Fruit fly (Drosophila melanogaster) whole organism, embryonic: Measurements from ENCODE around the gene mRpL16.

Experiments
- CG11456 ChIP-seq: fragments of 200-800 bp; sonication (Bioruptor generic); IDR thresholded peaks from 3 replicates; pipeline ENCODE4 v1.3.6; 2022; ENCODE audit warnings: missing biosample characterization, missing genetic modification characterization
- CG11504 ChIP-seq: fragments of 200-800 bp; sonication (Bioruptor generic); optimal IDR thresholded peaks from 3 replicates; lab custom pipeline; 2019; ENCODE audit warnings: missing biosample characterization, mild to moderate bottlenecking, missing genetic modification characterization, moderate library complexity
- CG12104 ChIP-seq: fragments of 200-800 bp; sonication (Bioruptor generic); optimal IDR thresholded peaks from 3 replicates; lab custom pipeline; 2016; ENCODE audit warnings: missing biosample characterization, missing genetic modification characterization
- CG12236 ChIP-seq: fragments of 200-800 bp; sonication (Bioruptor generic); optimal IDR thresholded peaks from 2 replicates; lab custom pipeline; 2016; ENCODE audit warnings: missing biosample characterization, missing genetic modification characterization
- CG13894 ChIP-seq: fragments of 200-800 bp; sonication (Bioruptor generic); optimal IDR thresholded peaks from 3 replicates; lab custom pipeline; 2018; ENCODE audit warnings: missing biosample characterization, mild to moderate bottlenecking, missing genetic modification characterization, moderate library complexity
- CG16813 ChIP-seq: fragments of 200-800 bp; sonication (Bioruptor generic); IDR thresholded peaks from 3 replicates; pipeline ENCODE4 v1.3.6; 2022; ENCODE audit warnings: missing biosample characterization, missing genetic modification characterization; ENCODE audit not compliant: partially characterized antibody
- CG16863 ChIP-seq: fragments of 200-800 bp; sonication (Bioruptor generic); optimal IDR thresholded peaks from 3 replicates; lab custom pipeline; 2016; ENCODE audit warnings: missing biosample characterization, missing genetic modification characterization
- CG17328 ChIP-seq: fragments of 200-800 bp; sonication (Bioruptor generic); IDR thresholded peaks from 2 replicates; pipeline ENCODE4 v1.3.6; 2022; ENCODE audit warnings: missing biosample characterization, missing genetic modification characterization
- CG17829 ChIP-seq: fragments of 200-800 bp; optimal IDR thresholded peaks from 2 replicates; lab custom pipeline; 2019; ENCODE audit warnings: missing biosample characterization, mild to moderate bottlenecking, missing genetic modification characterization, moderate library complexity
- CG2199 ChIP-seq: fragments of 200-800 bp; sonication (Bioruptor generic); IDR thresholded peaks from 3 replicates; pipeline ENCODE4 v1.3.6; 2022; ENCODE audit warnings: missing biosample characterization, missing genetic modification characterization
- CG2678 ChIP-seq: fragments of 200-800 bp; sonication (Bioruptor generic); optimal IDR thresholded peaks from 3 replicates; lab custom pipeline; 2019; ENCODE audit warnings: missing biosample characterization, mild to moderate bottlenecking, missing genetic modification characterization, moderate library complexity
- CG2712 ChIP-seq: fragments of 200-800 bp; optimal IDR thresholded peaks from 3 replicates; lab custom pipeline; 2019; ENCODE audit warnings: missing biosample characterization, mild to moderate bottlenecking, missing genetic modification characterization, moderate library complexity
- CG30020 ChIP-seq: fragments of 200-800 bp; optimal IDR thresholded peaks from 2 replicates; lab custom pipeline; 2019; ENCODE audit warnings: missing biosample characterization, mild to moderate bottlenecking, missing genetic modification characterization, moderate library complexity
- CG3065 ChIP-seq: fragments of 200-800 bp; sonication (Bioruptor generic); optimal IDR thresholded peaks from 2 replicates; lab custom pipeline; 2016; ENCODE audit warnings: missing biosample characterization, missing genetic modification characterization
- CG32767 ChIP-seq: fragments of 200-800 bp; sonication (Bioruptor generic); IDR thresholded peaks from 2 replicates; pipeline ENCODE4 v1.3.6; 2022; ENCODE audit warnings: missing biosample characterization, missing genetic modification characterization
- CG7357 ChIP-seq: fragments of 200-800 bp; sonication (Bioruptor generic); IDR thresholded peaks from 3 replicates; pipeline ENCODE4 v1.3.6; 2022; ENCODE audit warnings: missing biosample characterization, missing genetic modification characterization
- CG7928 ChIP-seq: fragments of 200-800 bp; sonication (Bioruptor generic); optimal IDR thresholded peaks from 2 replicates; lab custom pipeline; 2017; ENCODE audit warnings: missing biosample characterization, mild to moderate bottlenecking, missing genetic modification characterization
- CG7987 ChIP-seq: fragments of 200-800 bp; sonication (Bioruptor generic); optimal IDR thresholded peaks from 2 replicates; lab custom pipeline; 2018; ENCODE audit warnings: missing biosample characterization, mild to moderate bottlenecking, missing genetic modification characterization, moderate library complexity
- CG8359 ChIP-seq: fragments of 200-800 bp; sonication (Bioruptor generic); optimal IDR thresholded peaks from 2 replicates; lab custom pipeline; 2017; ENCODE audit warnings: missing biosample characterization, mild to moderate bottlenecking, missing genetic modification characterization, borderline replicate concordance
- CG8765 ChIP-seq: fragments of 200-800 bp; sonication (Bioruptor generic); IDR thresholded peaks from 2 replicates; pipeline ENCODE4 v1.3.6; 2022; ENCODE audit warnings: missing biosample characterization, missing genetic modification characterization
- CG9727 ChIP-seq: fragments of 200-800 bp; sonication (Bioruptor generic); optimal IDR thresholded peaks from 3 replicates; lab custom pipeline; 2017; ENCODE audit warnings: missing biosample characterization, mild to moderate bottlenecking, missing genetic modification characterization
- Elba2 ChIP-seq: fragments of 200-800 bp; sonication (Bioruptor generic); optimal IDR thresholded peaks from 3 replicates; lab custom pipeline; 2016; ENCODE audit warnings: missing biosample characterization, missing genetic modification characterization
- HHEX ChIP-seq: fragments of 200-800 bp; sonication (Bioruptor generic); optimal IDR thresholded peaks from 3 replicates; lab custom pipeline; 2017; ENCODE audit warnings: missing biosample characterization, mild to moderate bottlenecking, missing genetic modification characterization, missing genetic modification reagents
- MESR4 ChIP-seq: fragments of 200-800 bp; sonication (Bioruptor generic); optimal IDR thresholded peaks from 2 replicates; lab custom pipeline; 2018; ENCODE audit warnings: missing biosample characterization, mild to moderate bottlenecking, missing genetic modification characterization, moderate library complexity
- Myb ChIP-seq: fragments of 200-800 bp; sonication (Bioruptor generic); optimal IDR thresholded peaks from 2 replicates; lab custom pipeline; 2016; ENCODE audit warnings: missing biosample characterization, missing genetic modification characterization
- Nf-YA ChIP-seq: fragments of 200-800 bp; sonication (Bioruptor generic); IDR thresholded peaks from 2 replicates; pipeline ENCODE4 v1.3.6; 2022; ENCODE audit warnings: missing biosample characterization, missing genetic modification characterization
- PHDP ChIP-seq: fragments of 200-800 bp; sonication (Bioruptor generic); optimal IDR thresholded peaks from 3 replicates; lab custom pipeline; 2018; ENCODE audit warnings: missing biosample characterization, mild to moderate bottlenecking, missing genetic modification characterization, moderate library complexity
- Ravus ChIP-seq: fragments of 200-800 bp; sonication (Bioruptor generic); IDR thresholded peaks from 2 replicates; pipeline ENCODE4 v1.3.6; 2022; ENCODE audit warnings: missing biosample characterization, missing genetic modification characterization
- Rfx ChIP-seq: fragments of 200-800 bp; sonication (Bioruptor generic); IDR thresholded peaks from 2 replicates; pipeline ENCODE4 v1.3.6; 2022; ENCODE audit warnings: missing biosample characterization, missing genetic modification characterization
- Spps ChIP-seq: fragments of 200-800 bp; sonication (Bioruptor generic); optimal IDR thresholded peaks from 2 replicates; lab custom pipeline; 2018; ENCODE audit warnings: missing biosample characterization, mild to moderate bottlenecking, missing genetic modification characterization
- ab ChIP-seq: fragments of 200-800 bp; sonication (Bioruptor generic); optimal IDR thresholded peaks from 2 replicates; lab custom pipeline; 2016; ENCODE audit warnings: missing biosample characterization, missing genetic modification characterization
- ac ChIP-seq: fragments of 200-800 bp; sonication (Bioruptor generic); optimal IDR thresholded peaks from 3 replicates; lab custom pipeline; 2017; ENCODE audit warnings: missing biosample characterization, mild to moderate bottlenecking, missing genetic modification characterization
- ato ChIP-seq: fragments of 200-800 bp; sonication (Bioruptor generic); IDR thresholded peaks from 2 replicates; pipeline ENCODE4 v1.3.6; 2022; ENCODE audit warnings: missing biosample characterization, missing genetic modification characterization; ENCODE audit not compliant: partially characterized antibody
- corto ChIP-seq: fragments of 200-800 bp; sonication (Bioruptor generic); optimal IDR thresholded peaks from 2 replicates; lab custom pipeline; 2016; ENCODE audit warnings: missing biosample characterization, mild to moderate bottlenecking, missing genetic modification characterization, moderate library complexity
- disco-r ChIP-seq: fragments of 200-800 bp; sonication (Bioruptor generic); optimal IDR thresholded peaks from 2 replicates; lab custom pipeline; 2016; ENCODE audit warnings: missing biosample characterization, missing genetic modification characterization
- eve ChIP-seq, 2 experiments: fragments of >200 bp; optimal IDR thresholded peaks; 2 replicates each; lab custom pipeline; 2017; ENCODE audit warnings: missing biosample characterization in 2 of 2, missing genetic modification characterization in 2 of 2
- eyg ChIP-seq: fragments of 200-800 bp; sonication (Bioruptor generic); optimal IDR thresholded peaks from 3 replicates; lab custom pipeline; 2016; ENCODE audit warnings: missing biosample characterization, missing genetic modification characterization
- gce ChIP-seq: fragments of 200-800 bp; sonication (Bioruptor generic); IDR thresholded peaks from 3 replicates; pipeline ENCODE4 v1.3.6; 2022; ENCODE audit warnings: missing biosample characterization, missing genetic modification characterization
- gro ChIP-seq: fragments of 200-800 bp; sonication (Bioruptor generic); optimal IDR thresholded peaks from 2 replicates; lab custom pipeline; 2016; ENCODE audit warnings: missing biosample characterization, missing genetic modification characterization
- mld ChIP-seq: fragments of 200-800 bp; sonication (Bioruptor generic); IDR thresholded peaks from 3 replicates; pipeline ENCODE4 v1.3.6; 2022; ENCODE audit warnings: missing biosample characterization, missing genetic modification characterization; ENCODE audit not compliant: partially characterized antibody
- run ChIP-seq: fragments of 200-800 bp; sonication (Bioruptor generic); optimal IDR thresholded peaks from 3 replicates; lab custom pipeline; 2018; ENCODE audit warnings: missing biosample characterization, mild to moderate bottlenecking, missing genetic modification characterization
- slou ChIP-seq: fragments of 200-800 bp; sonication (Bioruptor generic); optimal IDR thresholded peaks from 3 replicates; lab custom pipeline; 2016; ENCODE audit warnings: missing biosample characterization, missing genetic modification characterization
- sug ChIP-seq: fragments of 200-800 bp; optimal IDR thresholded peaks from 2 replicates; lab custom pipeline; 2019; ENCODE audit warnings: missing biosample characterization, mild to moderate bottlenecking, missing genetic modification characterization, moderate library complexity
- tio ChIP-seq: fragments of 200-800 bp; sonication (Bioruptor generic); optimal IDR thresholded peaks from 2 replicates; lab custom pipeline; 2017; ENCODE audit warnings: missing biosample characterization, missing genetic modification characterization, inconsistent platforms
- twi ChIP-seq: fragments of 200-800 bp; optimal IDR thresholded peaks from 2 replicates; lab custom pipeline; 2019; ENCODE audit warnings: missing biosample characterization, mild to moderate bottlenecking, missing genetic modification characterization, moderate library complexity
- unc-4 ChIP-seq: fragments of 200-800 bp; sonication (Bioruptor generic); IDR thresholded peaks from 2 replicates; pipeline ENCODE4 v1.3.6; 2022; ENCODE audit warnings: missing biosample characterization, missing genetic modification characterization; ENCODE audit not compliant: partially characterized antibody
- usp ChIP-seq: fragments of >200 bp; optimal IDR thresholded peaks from 2 replicates; lab custom pipeline; 2017; ENCODE audit warnings: missing biosample characterization, missing genetic modification characterization
- vfl ChIP-seq: fragments of 200-800 bp; sonication (Bioruptor generic); optimal IDR thresholded peaks from 2 replicates; lab custom pipeline; 2016; ENCODE audit warnings: missing biosample characterization, missing genetic modification characterization
- z ChIP-seq: fragments of 200-800 bp; sonication (Bioruptor generic); IDR thresholded peaks from 3 replicates; pipeline ENCODE4 v1.3.6; 2022; ENCODE audit warnings: missing biosample characterization, missing genetic modification characterization
- zen2 ChIP-seq: fragments of 200-800 bp; sonication (Bioruptor generic); IDR thresholded peaks from 3 replicates; pipeline ENCODE4 v1.3.6; 2022; ENCODE audit warnings: missing biosample characterization, missing genetic modification characterization; ENCODE audit not compliant: partially characterized antibody

The mRpL16 gene

dm6 chrX:1879606-1880110 is 10.4 kb upstream of the mRpL16 start, which contains the start of gene CG14818 (continued):
- no peak for TF ChIP-seq usp (GFP tag; lab: Kevin White, UChicago)
- no peak for TF ChIP-seq CG8359 (GFP tag; lab: Kevin White, UChicago)
- peak; percentile 64; the same call in 2 of the 3 replicates for TF ChIP-seq CG7357
- peak; percentile 34 for TF ChIP-seq HHEX (GFP tag; lab: Kevin White, UChicago)
- peak; percentile 72 for TF ChIP-seq CG2678 (tag; lab: Kevin White, UChicago)
- TF ChIP-seq CG2199 = no peak
- TF ChIP-seq CG8765 (GFP tag; lab: Robert Waterston, UW) = peak; percentile 56
- TF ChIP-seq ab (GFP tag; lab: Kevin White, UChicago) = peak; percentile 53
- peak; percentile 39 for TF ChIP-seq CG12236 (GFP tag; lab: Kevin White, UChicago)
- TF ChIP-seq MESR4 (GFP tag; lab: Kevin White, UChicago) = no peak
- TF ChIP-seq vfl (GFP tag; lab: Kevin White, UChicago) = peak; percentile 43
- peak; percentile 54 for TF ChIP-seq CG9727 (GFP tag; lab: Kevin White, UChicago)
- TF ChIP-seq CG2712 (tag; lab: Kevin White, UChicago) = peak; percentile 30
- peak; percentile 89 for TF ChIP-seq zen2 (GFP tag; lab: Robert Waterston, UW)
- TF ChIP-seq Ravus (GFP tag; lab: Robert Waterston, UW) = no peak; the same call in 1 of the 2 replicates
- TF ChIP-seq CG30020 = no peak
- TF ChIP-seq Elba2 (GFP tag; lab: Kevin White, UChicago) = no peak
- peak; percentile 82 for TF ChIP-seq Rfx (GFP tag; lab: Robert Waterston, UW)
- TF ChIP-seq CG12104 (GFP tag; lab: Kevin White, UChicago) = no peak
- peak; percentile 58 for TF ChIP-seq CG17328 (GFP tag; lab: Robert Waterston, UW)
- TF ChIP-seq mld (GFP tag; lab: Robert Waterston, UW) = peak; percentile 57; the same call in 1 of the 3 replicates
- peak; percentile 46; the same call in 1 of the 2 replicates for TF ChIP-seq ato (GFP tag; lab: Robert Waterston, UW)
- TF ChIP-seq CG16813 (GFP tag; lab: Robert Waterston, UW) = peak; percentile 88
- TF ChIP-seq CG11504 (tag; lab: Kevin White, UChicago) = no peak
- peak; percentile 88 for TF ChIP-seq unc-4 (GFP tag; lab: Robert Waterston, UW)
- peak; percentile 19 for TF ChIP-seq eyg
- TF ChIP-seq CG11456 (GFP tag; lab: Robert Waterston, UW) = peak; percentile 72; the same call in 1 of the 3 replicates
- TF ChIP-seq slou (GFP tag; lab: Kevin White, UChicago) = no peak
- TF ChIP-seq CG7987 = no peak
- TF ChIP-seq Myb (GFP tag; lab: Kevin White, UChicago) = peak; percentile 47
- peak; percentile 63 for TF ChIP-seq CG13894 (tag; lab: Kevin White, UChicago)
- no peak for TF ChIP-seq z
- peak; percentile 31 for TF ChIP-seq CG17829
- TF ChIP-seq Spps (tag; lab: Kevin White, UChicago) = no peak
- TF ChIP-seq twi (tag; lab: Kevin White, UChicago) = no peak
- no peak for TF ChIP-seq CG32767 (GFP tag; lab: Robert Waterston, UW)
- no peak for TF ChIP-seq ac
- peak; percentile 56 for TF ChIP-seq CG16863 (GFP tag; lab: Kevin White, UChicago)
- TF ChIP-seq run (tag; lab: Kevin White, UChicago) = no peak
- TF ChIP-seq CG3065 (GFP tag; lab: Kevin White, UChicago) = no peak
- no peak for TF ChIP-seq corto (GFP tag; lab: Kevin White, UChicago)
- TF ChIP-seq eve (GFP tag; optimal IDR thresholded peaks at IDR 0.05; lab: Kevin White, UChicago) = peak in 1 of 2 experiments; percentile 13
- peak; percentile 42 for TF ChIP-seq gro (GFP tag; lab: Kevin White, UChicago)
- TF ChIP-seq gce (GFP tag; lab: Robert Waterston, UW) = no peak
- no peak for TF ChIP-seq Nf-YA (GFP tag; lab: Robert Waterston, UW)
- peak; percentile 18 for TF ChIP-seq disco-r
- peak; percentile 51 for TF ChIP-seq PHDP (tag; lab: Kevin White, UChicago)
- no peak for TF ChIP-seq tio
- peak; percentile 31 for TF ChIP-seq sug (tag; lab: Kevin White, UChicago)
- no peak for TF ChIP-seq CG7928
